Worm (Caenorhabditis elegans): Measurements from ENCODE around the gene F32D8.2.

DNA sequence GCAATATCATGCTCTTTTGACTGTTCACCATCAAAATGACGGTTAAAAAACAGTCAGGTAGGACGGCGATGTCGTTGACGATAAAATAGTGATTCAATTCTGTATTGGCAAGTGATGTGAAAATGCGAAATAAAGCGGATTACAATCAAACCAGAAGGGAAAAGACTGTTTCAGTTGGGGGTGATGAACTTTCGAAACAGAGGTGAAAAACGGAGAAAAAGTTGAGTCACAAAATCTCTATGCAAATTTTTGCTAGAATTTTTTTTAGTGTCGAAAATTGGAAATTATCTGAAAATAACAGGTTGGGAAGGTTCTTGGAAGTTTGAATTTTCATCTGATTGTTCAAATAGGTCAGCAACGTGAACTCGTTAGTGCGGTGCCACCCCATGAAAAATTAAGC is 38.2 kb downstream of the F32D8.2 start, which contains the start of gene nas-31:
- TF ChIP-seq ham-2 (GFP tag; optimal IDR thresholded peaks at IDR 0.05) (no peak), nhr-76 (tag; optimal IDR thresholded peaks at IDR 0.05) (no peak)

All from whole organism, mixed stage, embryonic.